Worm (Caenorhabditis elegans) whole organism, mixed stage, embryonic: ENCODE results near the gene wrn-1.

ENCODE experiments used
- ces-1 ChIP-seq: fragments of 150-350 bp; optimal IDR thresholded peaks from 2 replicates; lab custom pipeline; 2014; ENCODE audit warnings: missing biosample characterization, missing genetic modification reagents, missing genetic modification characterization
- elt-3 ChIP-seq: fragments of 150-350 bp; optimal IDR thresholded peaks from 2 replicates; lab custom pipeline; 2014; ENCODE audit warnings: missing biosample characterization, missing genetic modification characterization
- flh-1 ChIP-seq: fragments of 200-800 bp; sonication (Bioruptor generic); optimal IDR thresholded peaks from 2 replicates; lab custom pipeline; 2018; ENCODE audit warnings: mild to moderate bottlenecking, missing genetic modification characterization, moderate library complexity, missing compliant biosample characterization
- ham-2 ChIP-seq: fragments of 200-800 bp; sonication (Bioruptor generic); optimal IDR thresholded peaks from 2 replicates; lab custom pipeline; 2018; ENCODE audit warnings: mild to moderate bottlenecking, missing genetic modification characterization, missing compliant biosample characterization
- mep-1 ChIP-seq: fragments of 150-350 bp; optimal IDR thresholded peaks from 2 replicates; lab custom pipeline; 2017; ENCODE audit warnings: missing biosample characterization, missing genetic modification reagents, missing genetic modification characterization, inconsistent platforms
- nhr-12 ChIP-seq: fragments of 150-350 bp; optimal IDR thresholded peaks from 2 replicates; lab custom pipeline; 2014; ENCODE audit warnings: missing biosample characterization, missing genetic modification characterization
- pha-4 ChIP-seq: fragments of 150-350 bp; optimal IDR thresholded peaks from 2 replicates; lab custom pipeline; 2018; ENCODE audit warnings: missing biosample characterization, missing genetic modification reagents, missing genetic modification characterization
- snpc-4 ChIP-seq: fragments of 150-350 bp; optimal IDR thresholded peaks from 2 replicates; lab custom pipeline; 2014; ENCODE audit warnings: missing biosample characterization, missing genetic modification characterization
- unc-39 ChIP-seq: fragments of 150-350 bp; optimal IDR thresholded peaks from 2 replicates; lab custom pipeline; 2014; ENCODE audit warnings: missing biosample characterization, missing genetic modification characterization
- unc-62 ChIP-seq: fragments of 150-350 bp; optimal IDR thresholded peaks from 2 replicates; lab custom pipeline; 2014; ENCODE audit warnings: missing biosample characterization, missing genetic modification reagents, missing genetic modification characterization
- zip-8 ChIP-seq: fragments of 150-350 bp; optimal IDR thresholded peaks from 2 replicates; lab custom pipeline; 2014; ENCODE audit warnings: missing biosample characterization, missing genetic modification characterization

ce11 chrII:6520103-6520502, 34.7 kb upstream of the wrn-1 start:
- TF ChIP-seq pha-4 (tag; lab: Kevin White, UChicago): no peak
- TF ChIP-seq nhr-12 (tag; lab: Kevin White, UChicago): no peak
- TF ChIP-seq zip-8 (tag; lab: Kevin White, UChicago): no peak
- no peak for TF ChIP-seq unc-62 (GFP tag; lab: Kevin White, UChicago)
- TF ChIP-seq ces-1 (GFP tag; lab: Kevin White, UChicago): no peak
- no peak for TF ChIP-seq flh-1 (GFP tag; lab: Kevin White, UChicago)
- TF ChIP-seq elt-3 (tag; lab: Kevin White, UChicago): no peak
- no peak for TF ChIP-seq mep-1
- TF ChIP-seq snpc-4: no peak
- no peak for TF ChIP-seq unc-39
- no peak for TF ChIP-seq ham-2 (GFP tag; lab: Kevin White, UChicago)
